Worm (Caenorhabditis elegans) whole organism, L3 larva: Measurements from ENCODE around the gene nhr-27.

ENCODE experiments used
- R02D3.7 ChIP-seq: fragments of 150-350 bp; optimal IDR thresholded peaks from 2 replicates; lab custom pipeline; 2014; ENCODE audit warnings: missing biosample characterization, missing genetic modification characterization
- aly-2 ChIP-seq: fragments of 150-350 bp; optimal IDR thresholded peaks from 2 replicates; lab custom pipeline; 2014; ENCODE audit warnings: missing biosample characterization, missing genetic modification characterization
- ama-1 ChIP-seq: fragments of 150-350 bp; optimal IDR thresholded peaks from 2 replicates; lab custom pipeline; 2018
- ceh-16 ChIP-seq: sonication (generic microtip); optimal IDR thresholded peaks from 2 replicates; lab custom pipeline; 2017; ENCODE audit warnings: missing biosample characterization, missing genetic modification characterization
- ceh-28 ChIP-seq: fragments of 150-350 bp; optimal IDR thresholded peaks from 2 replicates; lab custom pipeline; 2014; ENCODE audit warnings: missing biosample characterization, missing genetic modification reagents, missing genetic modification characterization
- ceh-9 ChIP-seq: sonication (generic microtip); optimal IDR thresholded peaks from 2 replicates; lab custom pipeline; 2018; ENCODE audit warnings: missing biosample characterization, missing genetic modification characterization
- daf-12 ChIP-seq: fragments of 150-350 bp; optimal IDR thresholded peaks from 2 replicates; lab custom pipeline; 2014; ENCODE audit warnings: missing biosample characterization, missing genetic modification reagents, missing genetic modification characterization
- egl-5 ChIP-seq: fragments of 150-350 bp; optimal IDR thresholded peaks from 2 replicates; lab custom pipeline; 2017; ENCODE audit warnings: missing biosample characterization, missing genetic modification reagents, missing genetic modification characterization, inconsistent platforms
- elt-1 ChIP-seq: fragments of 150-350 bp; optimal IDR thresholded peaks from 2 replicates; lab custom pipeline; 2014; ENCODE audit warnings: missing biosample characterization, missing genetic modification characterization
- elt-2 ChIP-seq: sonication (generic microtip); optimal IDR thresholded peaks from 2 replicates; lab custom pipeline; 2016; ENCODE audit warnings: missing genetic modification reagents, mild to moderate bottlenecking, missing genetic modification characterization, missing compliant biosample characterization
- elt-3 ChIP-seq, 3 experiments: fragments of 150-350 bp in 1 of 3; sonication (generic microtip) in 2 of 3; optimal IDR thresholded peaks; 2 replicates in 2 of 3; 4 replicates in 1 of 3; lab custom pipeline; 2014 to 2017; ENCODE audit warnings: missing biosample characterization in 3 of 3, missing genetic modification characterization in 3 of 3
- eor-1 ChIP-seq, 2 experiments: fragments of 150-350 bp; optimal IDR thresholded peaks; 2 replicates each; lab custom pipeline; 2014 to 2018; ENCODE audit warnings: missing biosample characterization in 2 of 2, missing genetic modification characterization in 2 of 2
- fkh-2 ChIP-seq: fragments of 150-350 bp; optimal IDR thresholded peaks from 2 replicates; lab custom pipeline; 2014; ENCODE audit warnings: missing biosample characterization, missing genetic modification reagents, missing genetic modification characterization
- hmg-11 ChIP-seq: sonication (generic microtip); optimal IDR thresholded peaks from 2 replicates; lab custom pipeline; 2016; ENCODE audit warnings: missing genetic modification characterization, missing compliant biosample characterization
- lin-39 ChIP-seq: fragments of 150-350 bp; optimal IDR thresholded peaks from 2 replicates; lab custom pipeline; 2018; ENCODE audit warnings: missing biosample characterization, missing genetic modification reagents, missing genetic modification characterization
- lsy-12 ChIP-seq: sonication (generic microtip); optimal IDR thresholded peaks from 2 replicates; lab custom pipeline; 2016; ENCODE audit warnings: mild to moderate bottlenecking, missing genetic modification characterization, missing compliant biosample characterization
- mdl-1 ChIP-seq: fragments of 150-350 bp; optimal IDR thresholded peaks from 2 replicates; lab custom pipeline; 2014; ENCODE audit warnings: missing biosample characterization, missing genetic modification characterization
- mml-1 ChIP-seq: fragments of 150-350 bp; sonication (generic microtip); optimal IDR thresholded peaks from 3 replicates; lab custom pipeline; 2014; ENCODE audit warnings: missing biosample characterization, missing genetic modification characterization
- nfya-1 ChIP-seq: sonication (generic microtip); optimal IDR thresholded peaks from 2 replicates; lab custom pipeline; 2017; ENCODE audit warnings: missing genetic modification characterization, mild to moderate bottlenecking, missing compliant biosample characterization, antibody characterized with exemption, moderate library complexity; ENCODE audit not compliant: insufficient read depth
- nhr-11 ChIP-seq: fragments of 150-350 bp; optimal IDR thresholded peaks from 2 replicates; lab custom pipeline; 2014; ENCODE audit warnings: missing biosample characterization, missing genetic modification characterization
- nhr-12 ChIP-seq: fragments of 150-350 bp; optimal IDR thresholded peaks from 2 replicates; lab custom pipeline; 2014; ENCODE audit warnings: missing biosample characterization, missing genetic modification characterization
- nhr-23 ChIP-seq: fragments of 150-350 bp; optimal IDR thresholded peaks from 2 replicates; lab custom pipeline; 2014; ENCODE audit warnings: missing biosample characterization, missing genetic modification reagents, missing genetic modification characterization
- nhr-25 ChIP-seq: sonication (generic microtip); optimal IDR thresholded peaks from 2 replicates; lab custom pipeline; 2017; ENCODE audit warnings: missing biosample characterization, missing genetic modification characterization
- nhr-28 ChIP-seq: fragments of 150-350 bp; optimal IDR thresholded peaks from 2 replicates; lab custom pipeline; 2014; ENCODE audit warnings: missing biosample characterization, missing genetic modification characterization
- nhr-43 ChIP-seq: sonication (generic microtip); optimal IDR thresholded peaks from 2 replicates; lab custom pipeline; 2016; ENCODE audit warnings: mild to moderate bottlenecking, missing genetic modification characterization, missing compliant biosample characterization; ENCODE audit not compliant: poor library complexity, severe bottlenecking
- nhr-77 ChIP-seq: fragments of 150-350 bp; optimal IDR thresholded peaks from 2 replicates; lab custom pipeline; 2014; ENCODE audit warnings: missing biosample characterization, missing genetic modification characterization
- pha-4 ChIP-seq: fragments of 150-350 bp; optimal IDR thresholded peaks from 2 replicates; lab custom pipeline; 2014; ENCODE audit warnings: missing biosample characterization, missing genetic modification reagents, missing genetic modification characterization
- pqm-1 ChIP-seq: fragments of 150-350 bp; optimal IDR thresholded peaks from 2 replicates; lab custom pipeline; 2017; ENCODE audit warnings: missing biosample characterization, missing genetic modification characterization, inconsistent platforms
- sea-2 ChIP-seq: fragments of 150-350 bp; sonication (generic microtip); optimal IDR thresholded peaks from 4 replicates; lab custom pipeline; 2014; ENCODE audit warnings: missing biosample characterization, missing genetic modification reagents, missing genetic modification characterization
- skn-1 ChIP-seq: fragments of 150-350 bp; optimal IDR thresholded peaks from 2 replicates; lab custom pipeline; 2014; ENCODE audit warnings: missing biosample characterization, missing genetic modification characterization
- tbx-2 ChIP-seq: sonication (generic microtip); optimal IDR thresholded peaks from 2 replicates; lab custom pipeline; 2016; ENCODE audit warnings: mild to moderate bottlenecking, missing genetic modification characterization, missing compliant biosample characterization
- unc-39 ChIP-seq: sonication (generic microtip); optimal IDR thresholded peaks from 4 replicates; lab custom pipeline; 2017; ENCODE audit warnings: missing biosample characterization, missing genetic modification characterization
- ztf-11 ChIP-seq: fragments of 150-350 bp; optimal IDR thresholded peaks from 2 replicates; lab custom pipeline; 2014; ENCODE audit warnings: missing biosample characterization, missing genetic modification characterization
- ztf-4 ChIP-seq: fragments of 150-350 bp; optimal IDR thresholded peaks from 2 replicates; lab custom pipeline; 2014; ENCODE audit warnings: missing biosample characterization, missing genetic modification characterization

nhr-27 gene

DNA sequence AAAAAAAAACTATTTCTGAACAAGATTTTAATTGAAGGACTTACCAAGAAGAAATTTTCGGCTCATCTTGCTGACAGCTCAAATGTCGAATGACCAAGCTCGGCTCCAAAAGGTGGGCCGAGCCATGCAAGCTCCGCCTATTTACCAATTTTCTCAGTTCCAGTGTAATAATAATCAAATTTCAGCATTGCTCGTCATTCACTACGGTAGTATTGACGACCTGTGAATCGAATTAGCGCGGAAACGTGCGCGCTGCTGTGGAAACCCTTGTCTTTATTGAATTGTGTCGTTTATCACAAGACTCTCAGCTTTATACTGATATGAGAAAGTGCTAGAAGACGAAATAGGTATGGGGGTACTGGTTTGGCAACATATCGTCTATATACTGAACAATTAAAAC lies 144.6 kb downstream of the nhr-27 start, which contains the start of gene nlp-76:
TSS of gene nlp-76 (minus strand) at position 367 of the 400 bp plus-strand sequence.
- TF ChIP-seq ztf-4 (tag; lab: Kevin White, UChicago) (no peak), nhr-11 (tag; lab: Kevin White, UChicago) (no peak), nhr-23 (tag; lab: Kevin White, UChicago) (no peak), pqm-1 (tag; lab: Kevin White, UChicago) (no peak), nhr-25 (tag; lab: Kevin White, UChicago) (peak; percentile 47), elt-2 (tag; lab: Kevin White, UChicago) (peak; percentile 34), ama-1 (lab: Kevin White, UChicago) (peak; percentile 98)

DNA sequence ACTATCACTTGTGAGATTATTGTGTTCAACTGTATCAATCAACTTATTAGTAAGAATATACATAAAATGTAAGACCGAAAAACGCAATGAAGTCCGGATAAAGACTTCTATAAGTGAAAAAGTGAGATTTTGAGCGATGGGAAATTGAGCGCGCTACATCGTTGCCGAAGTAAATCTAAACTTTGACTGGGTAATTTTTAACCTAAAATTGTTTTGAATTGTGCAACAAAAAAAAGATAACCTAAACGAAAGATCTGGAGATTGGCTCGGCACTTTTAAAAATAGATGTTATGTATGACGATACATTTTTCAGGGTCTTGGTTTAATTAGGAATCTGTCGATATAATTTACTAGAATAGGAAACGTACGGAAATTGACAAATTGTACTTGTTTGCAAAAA lies 145.0 kb downstream of the nhr-27 start:
- TF ChIP-seq nhr-43: peak; percentile 4
- no peak for TF ChIP-seq pha-4 (tag; lab: Kevin White, UChicago)

DNA sequence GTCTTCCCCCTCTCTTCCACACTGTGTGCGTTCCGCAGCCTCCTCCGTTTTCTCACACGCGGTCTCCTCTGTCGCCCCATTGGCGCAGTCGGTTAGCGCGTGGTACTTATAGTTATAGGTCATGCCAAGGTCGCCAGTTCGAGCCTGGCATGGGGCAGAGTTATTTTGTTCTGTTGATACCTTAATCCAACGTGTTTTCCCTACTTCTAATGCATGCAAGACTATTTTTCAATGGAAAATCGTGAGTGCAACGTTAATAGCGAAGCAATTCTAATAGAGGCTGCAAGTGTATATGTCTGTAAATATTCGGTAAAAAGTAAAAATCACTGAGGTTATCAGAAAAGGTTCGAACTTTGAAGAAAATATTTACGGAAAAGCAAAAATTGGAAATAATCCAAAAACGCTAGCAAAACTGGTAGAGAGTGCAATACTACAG lies 147.0 kb downstream of the nhr-27 start:
- TF ChIP-seq egl-5 (tag; lab: Kevin White, UChicago) (no peak), pha-4 (tag; lab: Kevin White, UChicago) (peak; percentile 14), elt-1 (tag; lab: Kevin White, UChicago) (no peak), hmg-11 (tag; lab: Kevin White, UChicago) (peak; percentile 84), ztf-4 (tag; lab: Kevin White, UChicago) (no peak), fkh-2 (tag; lab: Kevin White, UChicago) (no peak), nhr-43 (peak; percentile 48), nhr-11 (tag; lab: Kevin White, UChicago) (no peak), nfya-1 (tag; lab: Kevin White, UChicago) (peak; percentile 60), nhr-28 (tag; lab: Kevin White, UChicago) (no peak), sea-2 (GFP tag; lab: Kevin White, UChicago) (no peak), lsy-12 (peak; percentile 95), nhr-12 (tag; lab: Kevin White, UChicago) (no peak), ceh-16 (tag; lab: Kevin White, UChicago) (no peak), elt-3 (tag; optimal IDR thresholded peaks at IDR 0.05; lab: Kevin White, UChicago) (peak in 1 of 3 experiments; percentile 3), aly-2 (tag; lab: Kevin White, UChicago) (no peak), ceh-28 (tag; lab: Kevin White, UChicago) (no peak), elt-2 (tag; lab: Kevin White, UChicago) (peak; percentile 56), nhr-23 (tag; lab: Kevin White, UChicago) (peak; percentile 46), nhr-25 (tag; lab: Kevin White, UChicago) (peak; percentile 66), lin-39 (tag; lab: Kevin White, UChicago) (peak; percentile 86), nhr-77 (peak; percentile 58), mml-1 (no peak), tbx-2 (tag; lab: Kevin White, UChicago) (peak; percentile 60)

DNA sequence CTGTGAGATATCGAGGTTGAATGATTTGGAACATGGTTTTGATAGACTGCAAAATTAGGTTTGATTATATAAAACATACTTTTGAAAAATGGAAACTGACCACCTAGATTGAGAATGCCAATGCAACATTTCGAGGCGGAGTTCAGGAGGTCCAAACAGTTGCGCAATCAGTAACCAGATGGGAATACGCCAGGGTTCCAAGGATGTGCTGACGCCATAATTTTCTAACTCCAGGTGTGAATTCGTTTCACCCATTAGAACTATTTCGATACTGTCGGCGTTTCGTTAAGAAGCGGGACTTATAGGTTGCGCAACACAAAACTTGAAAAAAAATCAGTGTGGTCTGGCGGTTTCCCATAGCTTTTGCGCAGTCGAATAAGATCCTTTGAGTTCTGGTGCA lies 148.3 kb downstream of the nhr-27 start, which contains the start of gene C02B4.3:
TSS of gene C02B4.3 (minus strand) at position 34 of the 400 bp plus-strand sequence.
- TF ChIP-seq nfya-1 (tag; lab: Kevin White, UChicago) (no peak), daf-12 (tag; lab: Kevin White, UChicago) (no peak), skn-1 (no peak), mml-1 (no peak), ztf-11 (tag; lab: Kevin White, UChicago) (no peak), ceh-16 (tag; lab: Kevin White, UChicago) (no peak), elt-1 (tag; lab: Kevin White, UChicago) (no peak), mdl-1 (tag; lab: Kevin White, UChicago) (no peak), ceh-9 (tag; lab: Kevin White, UChicago) (no peak), eor-1 (tag; optimal IDR thresholded peaks at IDR 0.05; lab: Kevin White, UChicago) (no peak), R02D3.7 (tag; lab: Kevin White, UChicago) (no peak), unc-39 (no peak), tbx-2 (tag; lab: Kevin White, UChicago) (no peak)
